Worm (Caenorhabditis elegans) whole organism, early embryonic: ENCODE results near the gene D1046.16.

Source experiments
- B0310.2 ChIP-seq: sonication (generic microtip); optimal IDR thresholded peaks from 2 replicates; lab custom pipeline; 2016; ENCODE audit warnings: mild to moderate bottlenecking, missing genetic modification characterization, missing compliant biosample characterization
- F13C5.2 ChIP-seq: sonication (generic microtip); optimal IDR thresholded peaks from 2 replicates; lab custom pipeline; 2017; ENCODE audit warnings: mild to moderate bottlenecking, missing genetic modification characterization, inconsistent platforms, missing compliant biosample characterization
- aly-1 ChIP-seq: sonication (generic microtip); optimal IDR thresholded peaks from 2 replicates; lab custom pipeline; 2016; ENCODE audit warnings: missing genetic modification characterization, missing compliant biosample characterization
- ama-1 ChIP-seq: fragments of 150-350 bp; optimal IDR thresholded peaks from 2 replicates; lab custom pipeline; 2014
- ceh-13 ChIP-seq: fragments of 200-800 bp; sonication (Bioruptor generic); optimal IDR thresholded peaks from 2 replicates; lab custom pipeline; 2018; ENCODE audit warnings: mild to moderate bottlenecking, missing genetic modification characterization, missing compliant biosample characterization
- ceh-36 ChIP-seq: sonication (generic microtip); optimal IDR thresholded peaks from 2 replicates; lab custom pipeline; 2016; ENCODE audit warnings: missing genetic modification characterization, inconsistent platforms, missing compliant biosample characterization
- ets-7 ChIP-seq: sonication (generic microtip); optimal IDR thresholded peaks from 2 replicates; lab custom pipeline; 2016; ENCODE audit warnings: missing genotype, missing genetic modification characterization, missing compliant biosample characterization
- flt-1 ChIP-seq: fragments of 200-800 bp; sonication (Bioruptor generic); IDR thresholded peaks from 2 replicates; pipeline ENCODE4 v1.3.6; 2022; ENCODE audit warnings: missing genetic modification characterization, missing compliant biosample characterization
- hmbx-1 ChIP-seq: sonication (generic microtip); optimal IDR thresholded peaks from 2 replicates; lab custom pipeline; 2016; ENCODE audit warnings: mild to moderate bottlenecking, missing genetic modification characterization, missing compliant biosample characterization
- hmg-4 ChIP-seq: fragments of 200-800 bp; sonication (Bioruptor generic); optimal IDR thresholded peaks from 2 replicates; lab custom pipeline; 2018; ENCODE audit warnings: mild to moderate bottlenecking, missing genetic modification characterization, missing compliant biosample characterization
- hnd-1 ChIP-seq: sonication (generic microtip); optimal IDR thresholded peaks from 2 replicates; lab custom pipeline; 2016; ENCODE audit warnings: missing genetic modification characterization, missing compliant biosample characterization
- pes-1 ChIP-seq: fragments of 200-800 bp; sonication (Bioruptor generic); IDR thresholded peaks from 2 replicates; pipeline ENCODE4 v1.3.6; 2022; ENCODE audit warnings: missing genetic modification reagents, missing genetic modification characterization, missing compliant biosample characterization
- scrt-1 ChIP-seq: fragments of 200-800 bp; sonication (Bioruptor generic); IDR thresholded peaks from 2 replicates; pipeline ENCODE4 v1.3.6; 2022; ENCODE audit warnings: missing genetic modification characterization, missing compliant biosample characterization
- sea-1 ChIP-seq: fragments of 200-800 bp; sonication (Bioruptor generic); conservative IDR thresholded peaks from 2 replicates; pipeline ENCODE4 v1.3.6; 2022; ENCODE audit warnings: missing genetic modification characterization, missing compliant biosample characterization
- tbx-11 ChIP-seq: fragments of 200-800 bp; sonication (Bioruptor generic); IDR thresholded peaks from 2 replicates; pipeline ENCODE4 v1.3.6; 2022; ENCODE audit warnings: missing genetic modification characterization, missing compliant biosample characterization
- tbx-37 ChIP-seq: fragments of 200-800 bp; sonication (Bioruptor generic); conservative IDR thresholded peaks from 2 replicates; pipeline ENCODE4 v1.3.6; 2022; ENCODE audit warnings: missing genetic modification reagents, missing genetic modification characterization, missing compliant biosample characterization
- tra-4 ChIP-seq: sonication (generic microtip); optimal IDR thresholded peaks from 2 replicates; lab custom pipeline; 2017; ENCODE audit warnings: missing genetic modification characterization, missing compliant biosample characterization

The D1046.16 gene

DNA sequence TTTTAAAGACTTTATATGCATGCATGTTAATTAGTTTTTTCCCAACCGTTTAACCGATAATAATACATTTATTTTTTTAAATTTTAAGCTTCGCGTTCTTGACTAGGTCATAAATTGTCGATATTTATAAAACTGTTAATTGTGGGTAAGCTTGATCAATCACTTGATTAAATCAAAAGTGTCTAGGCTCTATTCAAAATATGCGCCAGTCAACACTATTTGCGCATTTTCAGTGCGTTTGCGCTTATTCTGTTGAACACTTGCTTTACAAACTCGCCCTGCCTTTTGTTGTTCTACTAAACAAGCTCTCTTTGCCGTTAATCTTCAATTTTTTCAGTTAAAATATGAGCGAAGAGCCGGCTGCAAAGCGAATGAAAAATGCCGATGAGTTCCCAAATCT is 30.8 kb upstream of the D1046.16 start, which contains the start of gene spr-2:
Gene spr-2, plus strand, starts transcription at position 332 of the 400 bp plus-strand sequence.
- TF ChIP-seq F13C5.2 (tag; lab: Kevin White, UChicago): no peak

DNA sequence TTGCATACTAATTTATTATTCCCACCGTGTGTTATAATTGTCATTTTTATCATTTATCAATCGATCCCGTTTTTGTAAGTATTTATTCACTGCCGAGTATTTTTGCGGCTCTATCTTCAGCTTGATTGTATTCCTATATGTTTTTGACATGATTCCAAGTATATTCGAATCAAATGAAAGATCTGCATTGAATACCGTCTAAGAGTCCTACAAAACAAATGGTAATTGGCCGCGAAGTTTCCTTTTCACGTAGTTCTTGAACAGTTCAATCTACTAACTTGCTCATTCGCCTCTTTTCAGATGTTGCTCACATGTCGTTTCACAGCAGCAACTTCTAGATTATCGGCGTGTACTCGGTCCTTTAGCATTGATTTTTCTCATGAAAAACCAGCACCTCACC is 29.4 kb upstream of the D1046.16 start, which contains the start of gene C27B7.2:
Gene C27B7.2, plus strand, starts transcription at position 301 of the 400 bp plus-strand sequence.
- TF ChIP-seq sea-1 (GFP tag; lab: Robert Waterston, UW): no peak
- no peak for TF ChIP-seq hmg-4 (GFP tag; lab: Kevin White, UChicago)
- no peak for TF ChIP-seq pes-1
- no peak for TF ChIP-seq aly-1
- no peak for TF ChIP-seq ama-1 (lab: Kevin White, UChicago)
- no peak for TF ChIP-seq flt-1
- TF ChIP-seq tbx-37 (GFP tag; lab: Robert Waterston, UW): no peak
- no peak for TF ChIP-seq F13C5.2 (tag; lab: Kevin White, UChicago)
- no peak for TF ChIP-seq tra-4 (tag; lab: Kevin White, UChicago)
- TF ChIP-seq ets-7 (tag; lab: Kevin White, UChicago): no peak
- no peak for TF ChIP-seq ceh-36 (tag; lab: Kevin White, UChicago)
- no peak for TF ChIP-seq tbx-11 (GFP tag; lab: Robert Waterston, UW)
- no peak for TF ChIP-seq hmbx-1 (tag; lab: Kevin White, UChicago)
- TF ChIP-seq ceh-13 (GFP tag; lab: Kevin White, UChicago): no peak
- TF ChIP-seq B0310.2: no peak
- TF ChIP-seq scrt-1 (GFP tag; lab: Robert Waterston, UW): no peak
- TF ChIP-seq hnd-1: no peak

DNA sequence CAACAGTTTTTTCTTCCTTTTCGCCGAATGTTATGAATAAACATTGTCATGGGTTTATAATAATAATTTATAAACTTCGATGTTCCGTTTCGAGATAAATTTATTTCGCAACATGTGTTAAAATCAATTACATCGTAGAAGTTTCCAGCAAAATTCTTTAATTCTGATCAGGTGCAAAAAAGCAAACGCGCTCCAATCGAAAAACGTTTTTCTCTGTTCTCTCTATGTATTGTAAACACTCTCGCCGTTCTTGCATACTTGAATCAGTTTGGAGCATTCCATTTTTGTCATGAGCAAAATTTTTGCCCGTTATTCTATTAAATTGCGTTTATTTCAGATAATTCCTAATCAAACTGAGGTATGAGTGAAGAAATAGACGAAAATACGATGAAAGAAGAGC is 28.2 kb upstream of the D1046.16 start, which contains the start of gene rad-54.L2:
Gene rad-54.L2, plus strand, starts transcription at position 332 of the 400 bp plus-strand sequence.
- TF ChIP-seq ama-1 (lab: Kevin White, UChicago) (no peak), F13C5.2 (tag; lab: Kevin White, UChicago) (peak; percentile 7), aly-1 (no peak)

DNA sequence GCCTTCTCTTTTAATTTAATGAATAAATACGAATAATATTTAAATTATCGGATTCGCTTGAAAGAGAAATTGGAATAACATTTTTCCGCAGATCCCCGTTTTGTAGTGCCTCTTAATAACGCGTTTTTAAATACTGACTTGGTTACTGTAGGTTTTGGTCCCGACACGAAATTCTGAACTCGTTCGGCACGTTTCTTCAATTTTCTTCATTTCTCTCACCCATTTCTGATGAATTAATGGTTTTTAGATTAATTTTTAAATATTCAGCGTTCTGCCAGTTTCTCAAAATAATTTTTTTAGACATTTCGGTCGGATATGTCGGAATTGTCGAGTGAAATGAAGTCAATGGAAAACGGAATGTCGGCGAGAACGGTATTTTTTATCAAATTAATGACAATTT is 20.6 kb upstream of the D1046.16 start, which contains the start of gene C27B7.5:
Gene C27B7.5, plus strand, starts transcription at position 301 of the 400 bp plus-strand sequence.
- no peak for TF ChIP-seq hmg-4 (GFP tag; lab: Kevin White, UChicago)
- no peak for TF ChIP-seq tbx-11 (GFP tag; lab: Robert Waterston, UW)
- TF ChIP-seq hnd-1: no peak
- no peak for TF ChIP-seq F13C5.2 (tag; lab: Kevin White, UChicago)
- no peak for TF ChIP-seq sea-1 (GFP tag; lab: Robert Waterston, UW)
- no peak for TF ChIP-seq aly-1
- no peak for TF ChIP-seq tbx-37 (GFP tag; lab: Robert Waterston, UW)
- TF ChIP-seq pes-1: no peak

DNA sequence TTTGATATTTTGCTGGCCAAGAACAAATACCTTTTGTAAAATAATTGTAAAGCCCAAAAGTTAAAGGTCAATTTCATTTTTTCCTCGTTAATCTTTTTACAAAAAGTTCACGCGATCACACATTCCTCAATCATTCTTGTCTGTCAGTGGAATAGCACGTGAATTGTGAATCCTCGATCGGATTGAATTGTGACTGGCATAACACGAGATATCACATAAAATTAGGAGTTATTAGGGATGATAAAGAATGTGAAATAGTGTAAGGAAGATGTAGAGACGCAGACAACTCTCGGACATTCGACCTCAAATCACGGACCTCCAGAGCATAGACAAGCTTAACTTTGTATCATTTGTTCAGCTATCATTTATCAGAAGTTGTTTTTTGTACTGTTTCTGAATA is 15.8 kb upstream of the D1046.16 start, which contains the start of gene C27B7.6:
Gene C27B7.6, minus strand, starts transcription at position 182 of the 400 bp plus-strand sequence.
- no peak for TF ChIP-seq hnd-1
- no peak for TF ChIP-seq hmbx-1 (tag; lab: Kevin White, UChicago)
- TF ChIP-seq ama-1 (lab: Kevin White, UChicago): no peak
- no peak for TF ChIP-seq aly-1
- no peak for TF ChIP-seq ceh-36 (tag; lab: Kevin White, UChicago)
- TF ChIP-seq flt-1: no peak
- no peak for TF ChIP-seq scrt-1 (GFP tag; lab: Robert Waterston, UW)

DNA sequence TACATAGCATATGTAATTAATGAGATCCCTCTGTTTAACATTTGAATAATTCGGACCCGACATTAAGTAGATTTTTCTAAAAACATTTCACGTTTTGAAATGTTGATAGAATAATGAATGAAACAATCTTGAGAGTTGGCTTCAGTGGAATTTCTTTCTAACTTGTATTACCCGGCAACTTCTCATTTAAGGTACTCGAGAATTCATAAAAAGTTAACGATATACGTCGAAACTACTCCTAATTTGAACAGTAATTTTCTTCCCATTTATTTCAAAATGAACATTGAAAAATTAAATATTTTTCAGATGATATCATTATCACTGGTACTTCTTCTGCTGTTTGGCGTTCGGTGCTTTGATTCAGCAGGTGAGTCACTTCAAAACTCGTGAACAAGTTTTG is 15.2 kb upstream of the D1046.16 start, which contains the start of gene C27B7.7:
Gene C27B7.7, plus strand, starts transcription at position 301 of the 400 bp plus-strand sequence.
- TF ChIP-seq B0310.2 (no peak), flt-1 (no peak), F13C5.2 (tag; lab: Kevin White, UChicago) (no peak), tbx-37 (GFP tag; lab: Robert Waterston, UW) (no peak), ceh-13 (GFP tag; lab: Kevin White, UChicago) (no peak), hnd-1 (no peak), ama-1 (lab: Kevin White, UChicago) (no peak), aly-1 (no peak), pes-1 (no peak), scrt-1 (GFP tag; lab: Robert Waterston, UW) (no peak), sea-1 (GFP tag; lab: Robert Waterston, UW) (no peak), hmg-4 (GFP tag; lab: Kevin White, UChicago) (no peak), hmbx-1 (tag; lab: Kevin White, UChicago) (no peak), ets-7 (tag; lab: Kevin White, UChicago) (no peak), ceh-36 (tag; lab: Kevin White, UChicago) (no peak), tbx-11 (GFP tag; lab: Robert Waterston, UW) (no peak)

DNA sequence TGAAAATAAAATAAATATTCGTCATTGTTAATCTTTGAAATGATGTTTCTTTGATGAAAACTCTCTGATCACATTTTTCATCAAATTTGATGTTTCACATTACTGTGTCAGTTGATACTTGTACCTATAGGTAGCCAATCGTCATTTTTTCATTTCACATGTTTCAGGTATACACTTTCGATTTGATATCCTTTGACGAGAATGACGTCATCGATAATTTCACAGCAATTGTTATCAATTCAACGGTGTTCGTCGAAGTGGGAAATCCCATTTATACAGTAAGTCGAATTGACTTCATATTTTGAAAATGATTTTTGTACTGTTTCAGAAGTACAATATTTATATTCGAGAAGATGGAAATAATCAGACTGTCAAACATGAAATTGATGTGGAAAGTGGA is 7.8 kb upstream of the D1046.16 start:
- no peak for TF ChIP-seq ets-7 (tag; lab: Kevin White, UChicago)
- TF ChIP-seq F13C5.2 (tag; lab: Kevin White, UChicago): no peak
- no peak for TF ChIP-seq tra-4 (tag; lab: Kevin White, UChicago)
- TF ChIP-seq ceh-13 (GFP tag; lab: Kevin White, UChicago): no peak

DNA sequence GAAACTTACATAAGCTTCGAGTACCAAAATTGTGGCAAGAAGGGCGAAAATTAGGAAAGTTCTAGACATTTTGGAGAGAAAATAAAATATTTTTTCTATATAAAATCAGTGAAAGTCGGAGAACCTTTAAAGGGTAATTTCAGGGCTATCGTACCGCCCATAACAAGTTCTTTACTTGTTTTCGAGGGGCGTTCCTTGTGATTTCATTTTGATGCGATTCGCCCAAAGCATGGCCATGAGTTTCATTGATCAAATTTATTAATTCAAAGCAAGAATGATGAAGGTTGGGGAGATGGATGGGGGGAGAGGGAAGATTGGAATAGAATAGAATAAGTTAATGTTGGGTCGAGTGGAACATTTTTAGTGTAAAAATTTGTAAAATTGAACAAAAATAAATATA is 5.9 kb upstream of the D1046.16 start, which contains the start of gene C27B7.9:
Gene C27B7.9, minus strand, starts transcription at position 101 of the 400 bp plus-strand sequence.
- TF ChIP-seq tbx-37 (GFP tag; lab: Robert Waterston, UW): no peak
- no peak for TF ChIP-seq hmbx-1 (tag; lab: Kevin White, UChicago)
- TF ChIP-seq pes-1: no peak
- TF ChIP-seq ets-7 (tag; lab: Kevin White, UChicago): no peak
- no peak for TF ChIP-seq hnd-1
- TF ChIP-seq aly-1: no peak
